Fruit fly (Drosophila melanogaster) whole organism, wandering third instar larva: Measurements from ENCODE around the gene CG8135.

Experiments used
- Abd-B ChIP-seq: fragments of >200 bp; optimal IDR thresholded peaks from 2 replicates; lab custom pipeline; 2017; ENCODE audit warnings: missing biosample characterization, missing genetic modification characterization
- CG32264 ChIP-seq: fragments of 200-800 bp; sonication (Bioruptor generic); optimal IDR thresholded peaks from 2 replicates; lab custom pipeline; 2016; ENCODE audit warnings: missing biosample characterization, missing genetic modification characterization
- CG9705 ChIP-seq: fragments of 200-800 bp; sonication (Bioruptor generic); optimal IDR thresholded peaks from 2 replicates; lab custom pipeline; 2018; ENCODE audit warnings: missing biosample characterization, mild to moderate bottlenecking, missing genetic modification characterization
- CrebA ChIP-seq: fragments of 200-800 bp; sonication (Bioruptor generic); optimal IDR thresholded peaks from 2 replicates; lab custom pipeline; 2016; ENCODE audit warnings: missing biosample characterization, mild to moderate bottlenecking, missing genetic modification characterization, borderline replicate concordance
- Dfd ChIP-seq: fragments of >200 bp; optimal IDR thresholded peaks from 2 replicates; lab custom pipeline; 2017; ENCODE audit warnings: missing biosample characterization, missing genetic modification characterization
- Dif ChIP-seq: fragments of 200-275, 200-300 bp; sonication (Bioruptor generic); optimal IDR thresholded peaks from 2 replicates; lab custom pipeline; 2018; ENCODE audit warnings: missing biosample characterization, missing genetic modification characterization; ENCODE audit not compliant: partially characterized antibody
- GATAd ChIP-seq: sonication (Bioruptor generic); optimal IDR thresholded peaks from 2 replicates; lab custom pipeline; 2016; ENCODE audit warnings: missing biosample characterization, missing genetic modification characterization
- HLH106 ChIP-seq: fragments of 200-800 bp; optimal IDR thresholded peaks from 3 replicates; lab custom pipeline; 2019; ENCODE audit warnings: missing biosample characterization, mild to moderate bottlenecking, missing genetic modification characterization, moderate library complexity
- Hnf4 ChIP-seq: fragments of 200-800 bp; sonication (Bioruptor generic); optimal IDR thresholded peaks from 2 replicates; lab custom pipeline; 2016; ENCODE audit warnings: missing biosample characterization, mild to moderate bottlenecking, missing genetic modification characterization
- Hr78 ChIP-seq: fragments of >200 bp; optimal IDR thresholded peaks from 2 replicates; lab custom pipeline; 2017; ENCODE audit warnings: missing biosample characterization, missing genetic modification characterization
- Hr83 ChIP-seq: fragments of 200-300 bp; sonication (Bioruptor generic); optimal IDR thresholded peaks from 2 replicates; lab custom pipeline; 2016; ENCODE audit warnings: missing biosample characterization, mild to moderate bottlenecking, missing genetic modification characterization, moderate library complexity; ENCODE audit not compliant: poor library complexity, severe bottlenecking
- Jra ChIP-seq: sonication (Bioruptor generic); optimal IDR thresholded peaks from 2 replicates; lab custom pipeline; 2016; ENCODE audit warnings: missing biosample characterization, missing genetic modification characterization
- Mio ChIP-seq: sonication (Bioruptor generic); optimal IDR thresholded peaks from 2 replicates; lab custom pipeline; 2016; ENCODE audit warnings: missing biosample characterization, missing genetic modification characterization
- Myc ChIP-seq: fragments of >200 bp; optimal IDR thresholded peaks from 2 replicates; lab custom pipeline; 2017
- N ChIP-seq: fragments of >200 bp; optimal IDR thresholded peaks from 2 replicates; lab custom pipeline; 2018; ENCODE audit warnings: missing biosample characterization, missing external identifiers, missing genetic modification characterization
- OdsH ChIP-seq: fragments of 200-800 bp; sonication (Bioruptor generic); optimal IDR thresholded peaks from 2 replicates; lab custom pipeline; 2016; ENCODE audit warnings: missing biosample characterization, mild to moderate bottlenecking, missing genetic modification characterization
- Rel ChIP-seq, 2 experiments: fragments of 200-800 bp; sonication (Bioruptor generic) in 1 of 2; optimal IDR thresholded peaks; 2 replicates in 1 of 2; 3 replicates in 1 of 2; lab custom pipeline; 2016 to 2019; ENCODE audit warnings: mild to moderate bottlenecking in 2 of 2, missing biosample characterization in 2 of 2, missing genetic modification characterization in 2 of 2, moderate library complexity in 1 of 2
- Sp1 ChIP-seq: fragments of 200-800 bp; sonication (Bioruptor generic); optimal IDR thresholded peaks from 3 replicates; lab custom pipeline; 2019; ENCODE audit warnings: missing biosample characterization, mild to moderate bottlenecking, missing genetic modification characterization, moderate library complexity
- Vsx2 ChIP-seq: fragments of 200-300, 225-300 bp; sonication (Bioruptor generic); optimal IDR thresholded peaks from 2 replicates; lab custom pipeline; 2018; ENCODE audit warnings: missing biosample characterization, missing genetic modification characterization; ENCODE audit not compliant: partially characterized antibody
- br ChIP-seq: fragments of 200-800 bp; sonication (Bioruptor generic); optimal IDR thresholded peaks from 2 replicates; lab custom pipeline; 2016; ENCODE audit warnings: missing biosample characterization, missing genetic modification characterization
- brk ChIP-seq: fragments of 200-800 bp; sonication (Bioruptor generic); optimal IDR thresholded peaks from 2 replicates; lab custom pipeline; 2016; ENCODE audit warnings: missing biosample characterization, mild to moderate bottlenecking, missing genetic modification characterization
- dl ChIP-seq, 2 experiments: fragments of 175-275, 200-275 bp in 1 of 2; fragments of 200-275 bp in 1 of 2; sonication (Bioruptor generic); optimal IDR thresholded peaks; lab custom pipeline; 2018; ENCODE audit warnings: mild to moderate bottlenecking in 2 of 2, missing biosample characterization in 2 of 2, missing genetic modification characterization in 2 of 2, moderate library complexity in 2 of 2; ENCODE audit not compliant: partially characterized antibody in 2 of 2, insufficient read depth in 1 of 2
- dmrt93B ChIP-seq: fragments of 200-800 bp; sonication (Bioruptor generic); optimal IDR thresholded peaks from 2 replicates; lab custom pipeline; 2018; ENCODE audit warnings: missing biosample characterization, mild to moderate bottlenecking, missing genetic modification characterization
- dsf ChIP-seq: sonication (Bioruptor generic); optimal IDR thresholded peaks from 2 replicates; lab custom pipeline; 2016; ENCODE audit warnings: missing biosample characterization, missing genetic modification characterization, borderline replicate concordance
- ey ChIP-seq: fragments of 200-800 bp; sonication (Bioruptor generic); optimal IDR thresholded peaks from 2 replicates; lab custom pipeline; 2016; ENCODE audit warnings: missing biosample characterization, missing genetic modification characterization
- foxo ChIP-seq, 2 experiments: fragments of 200-800 bp; sonication (Bioruptor generic); optimal IDR thresholded peaks; 2 replicates in 1 of 2; 3 replicates in 1 of 2; lab custom pipeline; 2016 to 2017; ENCODE audit warnings: missing biosample characterization in 2 of 2, missing genetic modification characterization in 2 of 2
- fru ChIP-seq: fragments of 200-800 bp; sonication (Bioruptor generic); optimal IDR thresholded peaks from 3 replicates; lab custom pipeline; 2016; ENCODE audit warnings: missing biosample characterization, mild to moderate bottlenecking, missing genetic modification characterization
- h ChIP-seq: fragments of 200-800 bp; sonication (Bioruptor generic); optimal IDR thresholded peaks from 3 replicates; lab custom pipeline; 2016; ENCODE audit warnings: missing biosample characterization, mild to moderate bottlenecking, missing genetic modification characterization
- jim ChIP-seq: fragments of 175-275, 200-325 bp; sonication (Bioruptor generic); optimal IDR thresholded peaks from 2 replicates; lab custom pipeline; 2016; ENCODE audit warnings: missing biosample characterization, mild to moderate bottlenecking, missing genetic modification characterization
- lola ChIP-seq: fragments of >200 bp; optimal IDR thresholded peaks from 2 replicates; lab custom pipeline; 2017; ENCODE audit warnings: missing biosample characterization, missing genetic modification characterization
- pan ChIP-seq: fragments of >200 bp; optimal IDR thresholded peaks from 2 replicates; lab custom pipeline; 2017
- psq ChIP-seq: fragments of 200-800 bp; sonication (Bioruptor generic); optimal IDR thresholded peaks from 3 replicates; lab custom pipeline; 2017; ENCODE audit warnings: missing biosample characterization, mild to moderate bottlenecking, missing genetic modification characterization, moderate library complexity
- rgr ChIP-seq: fragments of 200-800 bp; sonication (Bioruptor generic); optimal IDR thresholded peaks from 3 replicates; lab custom pipeline; 2016; ENCODE audit warnings: missing biosample characterization, mild to moderate bottlenecking, missing genetic modification characterization
- sage ChIP-seq: fragments of 200-800 bp; sonication (Bioruptor generic); optimal IDR thresholded peaks from 2 replicates; lab custom pipeline; 2016; ENCODE audit warnings: missing biosample characterization, mild to moderate bottlenecking, missing genetic modification characterization
- sv ChIP-seq: fragments of 200-800 bp; sonication (Bioruptor generic); optimal IDR thresholded peaks from 3 replicates; lab custom pipeline; 2016; ENCODE audit warnings: missing biosample characterization, missing genetic modification characterization
- tai ChIP-seq: sonication (Bioruptor generic); optimal IDR thresholded peaks from 2 replicates; lab custom pipeline; 2016; ENCODE audit warnings: missing biosample characterization, missing genetic modification characterization
- usp ChIP-seq: fragments of >200 bp; optimal IDR thresholded peaks from 2 replicates; lab custom pipeline; 2017; ENCODE audit warnings: missing biosample characterization, missing genetic modification characterization
- woc ChIP-seq: sonication (Bioruptor generic); optimal IDR thresholded peaks from 2 replicates; lab custom pipeline; 2016; ENCODE audit warnings: missing biosample characterization, mild to moderate bottlenecking, missing genetic modification characterization

Gene CG8135

DNA sequence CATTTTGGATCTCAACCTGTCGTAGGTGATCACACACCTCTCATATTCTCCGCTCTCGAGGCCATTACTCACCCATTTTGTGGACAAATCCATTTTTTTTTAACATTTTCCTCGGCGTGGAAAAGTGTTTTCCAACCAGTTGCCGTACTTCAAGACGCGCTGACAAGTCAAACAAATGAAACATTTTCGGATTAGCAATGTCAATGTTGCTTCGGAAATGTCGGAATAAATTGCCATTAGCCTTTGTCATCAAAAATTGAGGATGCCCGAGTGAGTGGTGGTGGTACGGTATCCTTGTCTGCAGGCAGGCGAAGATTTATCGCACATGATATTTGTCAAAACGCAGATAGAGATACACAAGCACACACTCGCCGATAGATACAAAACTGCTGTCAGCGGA lies 23.1 kb downstream of the CG8135 start:
- no peak for TF ChIP-seq Abd-B (GFP tag; lab: Kevin White, UChicago)
- no peak for TF ChIP-seq Jra (GFP tag; lab: Kevin White, UChicago)
- TF ChIP-seq jim (GFP tag; lab: Kevin White, UChicago): no peak
- TF ChIP-seq tai (GFP tag; lab: Kevin White, UChicago): no peak
- no peak for TF ChIP-seq rgr (GFP tag; lab: Kevin White, UChicago)
- TF ChIP-seq Myc (lab: Kevin White, UChicago): no peak
- no peak for TF ChIP-seq Vsx2 (GFP tag; lab: Kevin White, UChicago)
- TF ChIP-seq ey (GFP tag; lab: Kevin White, UChicago): no peak
- TF ChIP-seq Hr83 (GFP tag; lab: Kevin White, UChicago): no peak

DNA sequence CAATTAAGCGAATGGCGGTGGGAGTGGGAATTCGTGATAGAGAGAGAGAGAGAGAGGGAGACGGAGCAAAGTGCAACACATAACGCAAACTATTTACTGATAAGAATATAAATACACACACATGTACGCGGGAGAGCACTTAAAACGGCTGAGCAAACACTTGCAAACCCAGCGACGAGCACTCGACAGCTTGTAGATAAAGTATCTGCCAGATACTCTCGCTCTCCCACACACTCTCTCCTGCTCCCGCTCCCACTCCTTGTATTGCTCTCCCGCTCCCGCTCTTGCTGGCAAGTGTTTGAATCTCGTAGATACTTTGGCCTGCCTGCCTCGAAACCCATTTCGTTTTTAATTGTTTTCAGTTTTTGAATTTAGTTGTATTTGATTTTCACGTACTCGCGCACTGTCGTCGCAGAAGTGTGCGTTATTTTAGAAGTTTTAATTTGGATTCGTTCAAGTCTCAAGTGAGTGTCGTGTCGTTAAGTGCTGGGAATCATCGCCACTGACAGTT lies 24.1 kb downstream of the CG8135 start:
- TF ChIP-seq dl (GFP tag; optimal IDR thresholded peaks at IDR 0.05; lab: Kevin White, UChicago; ENCODE audit: insufficient read depth in 1 of 2, partially characterized antibody in 2 of 2) (peak; percentile 98 to 99), pan (no peak), rgr (GFP tag; lab: Kevin White, UChicago) (peak; percentile 44), Hr83 (GFP tag; lab: Kevin White, UChicago) (peak; percentile 45), br (GFP tag; lab: Kevin White, UChicago) (peak; percentile 24), Vsx2 (GFP tag; lab: Kevin White, UChicago) (peak; percentile 96), CrebA (GFP tag; lab: Kevin White, UChicago) (peak; percentile 80), Sp1 (GFP tag; lab: Kevin White, UChicago) (peak; percentile 21), h (GFP tag; lab: Kevin White, UChicago) (peak; percentile 67), brk (peak; percentile 28), dmrt93B (GFP tag; lab: Kevin White, UChicago) (no peak), Myc (lab: Kevin White, UChicago) (no peak), Rel (GFP tag; optimal IDR thresholded peaks at IDR 0.05; lab: Kevin White, UChicago) (peak; percentile 40), Rel (tag; optimal IDR thresholded peaks at IDR 0.05; lab: Kevin White, UChicago) (peak; percentile 18), foxo (GFP tag; optimal IDR thresholded peaks at IDR 0.05; lab: Kevin White, UChicago) (peak in 1 of 2 experiments; percentile 14), Dif (GFP tag; lab: Kevin White, UChicago) (peak; percentile 99), Hnf4 (GFP tag; lab: Kevin White, UChicago) (peak; percentile 42), tai (GFP tag; lab: Kevin White, UChicago) (no peak), fru (peak; percentile 51), GATAd (GFP tag; lab: Kevin White, UChicago) (peak; percentile 2), Mio (GFP tag; lab: Kevin White, UChicago) (no peak), usp (GFP tag; lab: Kevin White, UChicago) (no peak), OdsH (GFP tag; lab: Kevin White, UChicago) (peak; percentile 37), psq (peak; percentile 88)

- TF ChIP-seq dsf (GFP tag; lab: Kevin White, UChicago) (no peak), Vsx2 (GFP tag; lab: Kevin White, UChicago) (no peak), CG9705 (GFP tag; lab: Kevin White, UChicago) (peak; percentile 57), Abd-B (GFP tag; lab: Kevin White, UChicago) (no peak), dmrt93B (GFP tag; lab: Kevin White, UChicago) (peak; percentile 46), tai (GFP tag; lab: Kevin White, UChicago) (peak; percentile 66), Sp1 (GFP tag; lab: Kevin White, UChicago) (peak; percentile 74), h (GFP tag; lab: Kevin White, UChicago) (peak; percentile 89), ey (GFP tag; lab: Kevin White, UChicago) (peak; percentile 92), rgr (GFP tag; lab: Kevin White, UChicago) (peak; percentile 91), Jra (GFP tag; lab: Kevin White, UChicago) (peak; percentile 12), Hr83 (GFP tag; lab: Kevin White, UChicago) (peak; percentile 88), br (GFP tag; lab: Kevin White, UChicago) (peak; percentile 85), usp (GFP tag; lab: Kevin White, UChicago) (no peak), brk (peak; percentile 80), sage (GFP tag; lab: Kevin White, UChicago) (peak; percentile 71), foxo (GFP tag; optimal IDR thresholded peaks at IDR 0.05; lab: Kevin White, UChicago) (peak; percentile 85), pan (no peak), sv (GFP tag; lab: Kevin White, UChicago) (peak; percentile 42), Rel (GFP tag; optimal IDR thresholded peaks at IDR 0.05; lab: Kevin White, UChicago) (peak; percentile 58), Rel (tag; optimal IDR thresholded peaks at IDR 0.05; lab: Kevin White, UChicago) (peak; percentile 97), Mio (GFP tag; lab: Kevin White, UChicago) (peak; percentile 55), OdsH (GFP tag; lab: Kevin White, UChicago) (peak; percentile 90), Hnf4 (GFP tag; lab: Kevin White, UChicago) (peak; percentile 76), Hr78 (GFP tag; lab: Kevin White, UChicago) (no peak), GATAd (GFP tag; lab: Kevin White, UChicago) (no peak), HLH106 (tag; lab: Kevin White, UChicago) (peak; percentile 70), Dif (GFP tag; lab: Kevin White, UChicago) (no peak), woc (GFP tag; lab: Kevin White, UChicago) (peak; percentile 77), CrebA (GFP tag; lab: Kevin White, UChicago) (peak; percentile 84), Dfd (GFP tag; lab: Kevin White, UChicago) (no peak), jim (GFP tag; lab: Kevin White, UChicago) (no peak), fru (peak; percentile 92), N (GFP tag; lab: Kevin White, UChicago) (no peak), dl (GFP tag; optimal IDR thresholded peaks at IDR 0.05; lab: Kevin White, UChicago; ENCODE audit: insufficient read depth in 1 of 2, partially characterized antibody in 2 of 2) (no peak), lola (GFP tag; lab: Kevin White, UChicago) (no peak), CG32264 (GFP tag; lab: Kevin White, UChicago) (peak; percentile 69), Myc (lab: Kevin White, UChicago) (no peak), psq (peak; percentile 84)
These were observed 24.8 kb downstream of the CG8135 start for dm6 chr3R:9428988-9429387.
